Worm (Caenorhabditis elegans) whole organism, L1 larva: ENCODE measurements around the gene spr-3.
A peak's percentile ranks its signal among the peaks of the same experiment; 100 is the strongest.

Source experiments
- ces-1 ChIP-seq: fragments of 150-350 bp; optimal IDR thresholded peaks from 2 replicates; lab custom pipeline; 2014; ENCODE audit warnings: missing biosample characterization, missing genetic modification reagents, missing genetic modification characterization
- dsc-1 ChIP-seq: sonication (generic microtip); optimal IDR thresholded peaks from 2 replicates; lab custom pipeline; 2016; ENCODE audit warnings: mild to moderate bottlenecking, missing genetic modification characterization, missing compliant biosample characterization
- lin-13 ChIP-seq: fragments of 150-350 bp; optimal IDR thresholded peaks from 2 replicates; lab custom pipeline; 2014; ENCODE audit warnings: missing biosample characterization, missing genetic modification reagents, missing genetic modification characterization
- lsy-2 ChIP-seq, 2 experiments: fragments of 150-350 bp; optimal IDR thresholded peaks; 2 replicates each; lab custom pipeline; 2014; ENCODE audit warnings: missing biosample characterization in 2 of 2, missing genetic modification characterization in 2 of 2
- nhr-11 ChIP-seq: fragments of 150-350 bp; optimal IDR thresholded peaks from 2 replicates; lab custom pipeline; 2014; ENCODE audit warnings: missing biosample characterization, missing genetic modification characterization
- nhr-76 ChIP-seq: sonication (generic microtip); optimal IDR thresholded peaks from 2 replicates; lab custom pipeline; 2017; ENCODE audit warnings: missing biosample characterization, missing genetic modification characterization
- nhr-84 ChIP-seq: sonication (generic microtip); optimal IDR thresholded peaks from 2 replicates; lab custom pipeline; 2017; ENCODE audit warnings: missing biosample characterization, missing genetic modification characterization
- pqm-1 ChIP-seq: sonication (generic microtip); optimal IDR thresholded peaks from 3 replicates; lab custom pipeline; 2017; ENCODE audit warnings: missing biosample characterization, missing genetic modification characterization
- snpc-4 ChIP-seq: fragments of 150-350 bp; optimal IDR thresholded peaks from 2 replicates; lab custom pipeline; 2014; ENCODE audit warnings: missing biosample characterization, missing genetic modification characterization
- unc-86 ChIP-seq: sonication (generic microtip); optimal IDR thresholded peaks from 2 replicates; lab custom pipeline; 2016; ENCODE audit warnings: missing genetic modification characterization, missing compliant biosample characterization

DNA sequence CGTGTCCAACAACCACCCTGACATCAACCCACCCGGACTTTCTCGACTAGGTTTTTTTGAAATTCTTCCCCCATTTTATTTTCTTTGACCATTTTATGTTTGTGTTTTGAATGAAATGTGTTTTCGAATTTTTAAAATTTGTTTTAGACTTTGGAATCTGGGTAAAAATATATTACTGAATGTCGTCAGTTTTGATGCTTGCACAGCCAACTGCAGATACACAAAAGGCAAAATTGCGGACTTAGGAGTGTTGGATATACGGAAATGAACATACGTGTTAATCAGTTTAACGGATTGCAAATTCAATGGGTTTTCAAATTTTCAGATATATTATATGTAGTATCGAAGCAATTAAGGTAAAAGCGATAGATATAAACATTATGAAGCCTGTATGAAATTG is 2.9 kb downstream of the spr-3 start:
- TF ChIP-seq lin-13 (no peak), lsy-2 (tag; optimal IDR thresholded peaks at IDR 0.05; lab: Kevin White, UChicago) (peak in 1 of 2 experiments; percentile 42), snpc-4 (tag; lab: Kevin White, UChicago) (no peak), ces-1 (no peak), unc-86 (tag; lab: Kevin White, UChicago) (no peak), nhr-11 (no peak), nhr-84 (tag; lab: Kevin White, UChicago) (no peak), nhr-76 (tag; lab: Kevin White, UChicago) (no peak), pqm-1 (no peak), dsc-1 (tag; lab: Kevin White, UChicago) (no peak)
